Worm (Caenorhabditis elegans) whole organism, young adult: ENCODE data around the gene R05G6.10.

Experiments
- B0019.2 ChIP-seq: fragments of 200-800 bp; sonication (Bioruptor generic); conservative IDR thresholded peaks from 2 replicates; pipeline ENCODE4 v1.3.6; 2022; ENCODE audit warnings: missing genetic modification reagents, missing genetic modification characterization, missing compliant biosample characterization
- B0261.1 ChIP-seq: sonication (generic microtip); optimal IDR thresholded peaks from 2 replicates; lab custom pipeline; 2016; ENCODE audit warnings: mild to moderate bottlenecking, missing genetic modification characterization, moderate library complexity, missing compliant biosample characterization
- C06A6.2 ChIP-seq: fragments of 200-800 bp; sonication (Bioruptor generic); conservative IDR thresholded peaks from 2 replicates; pipeline ENCODE4 v1.3.6; 2022; ENCODE audit warnings: missing genetic modification characterization, missing compliant biosample characterization
- D2030.7 ChIP-seq: fragments of 200-800 bp; sonication (Bioruptor generic); IDR thresholded peaks from 2 replicates; pipeline ENCODE4 v1.3.6; 2022; ENCODE audit warnings: missing genetic modification reagents, missing genetic modification characterization, missing compliant biosample characterization
- F22D6.2 ChIP-seq: sonication (generic microtip); optimal IDR thresholded peaks from 2 replicates; lab custom pipeline; 2016; ENCODE audit warnings: mild to moderate bottlenecking, missing genetic modification characterization, missing compliant biosample characterization
- F55B11.4 ChIP-seq: sonication (generic microtip); optimal IDR thresholded peaks from 2 replicates; lab custom pipeline; 2016; ENCODE audit warnings: missing compliant biosample characterization, missing genetic modification characterization, borderline replicate concordance; ENCODE audit not compliant: insufficient read depth
- F57A8.1 ChIP-seq: fragments of 200-800 bp; sonication (Bioruptor generic); optimal IDR thresholded peaks from 2 replicates; lab custom pipeline; 2018; ENCODE audit warnings: mild to moderate bottlenecking, missing genetic modification characterization, moderate library complexity, missing compliant biosample characterization
- F57C9.4 ChIP-seq: sonication (generic microtip); optimal IDR thresholded peaks from 2 replicates; lab custom pipeline; 2017; ENCODE audit warnings: mild to moderate bottlenecking, missing genetic modification characterization, missing compliant biosample characterization
- K11D2.4 ChIP-seq: fragments of 200-800 bp; sonication (Bioruptor generic); IDR thresholded peaks from 2 replicates; pipeline ENCODE4 v1.3.6; 2022; ENCODE audit warnings: missing genetic modification reagents, missing genetic modification characterization, missing compliant biosample characterization
- Y56A3A.18 ChIP-seq: fragments of 200-800 bp; sonication (Bioruptor generic); IDR thresholded peaks from 2 replicates; pipeline ENCODE4 v1.3.6; 2022; ENCODE audit warnings: missing genetic modification reagents, missing genetic modification characterization, missing compliant biosample characterization
- Y67H2A.10 ChIP-seq: fragments of 200-800 bp; sonication (Bioruptor generic); conservative IDR thresholded peaks from 2 replicates; pipeline ENCODE4 v1.3.6; 2022; ENCODE audit warnings: missing genetic modification reagents, missing genetic modification characterization, missing compliant biosample characterization
- akir-1 ChIP-seq: fragments of 200-800 bp; sonication (Bioruptor generic); optimal IDR thresholded peaks from 2 replicates; lab custom pipeline; 2018; ENCODE audit warnings: mild to moderate bottlenecking, missing genetic modification characterization, moderate library complexity, missing compliant biosample characterization
- aptf-3 ChIP-seq: fragments of 200-800 bp; sonication (Bioruptor generic); IDR thresholded peaks from 2 replicates; pipeline ENCODE4 v1.3.6; 2022; ENCODE audit warnings: missing genetic modification characterization, missing compliant biosample characterization
- atf-7 ChIP-seq: sonication (generic microtip); optimal IDR thresholded peaks from 2 replicates; lab custom pipeline; 2017; ENCODE audit warnings: mild to moderate bottlenecking, missing genetic modification characterization, missing compliant biosample characterization
- attf-5 ChIP-seq: fragments of 200-800 bp; sonication (Bioruptor generic); optimal IDR thresholded peaks from 2 replicates; lab custom pipeline; 2018; ENCODE audit warnings: mild to moderate bottlenecking, missing genetic modification characterization, missing compliant biosample characterization
- attf-6 ChIP-seq: fragments of 200-800 bp; sonication (Bioruptor generic); IDR thresholded peaks from 2 replicates; pipeline ENCODE4 v1.3.6; 2022; ENCODE audit warnings: missing genetic modification reagents, missing genetic modification characterization, missing compliant biosample characterization
- ceh-91 ChIP-seq: fragments of 200-800 bp; sonication (Bioruptor generic); IDR thresholded peaks from 2 replicates; pipeline ENCODE4 v1.3.6; 2022; ENCODE audit warnings: missing genetic modification reagents, missing genetic modification characterization, missing compliant biosample characterization
- dpl-1 ChIP-seq: fragments of 150-350 bp; optimal IDR thresholded peaks from 2 replicates; lab custom pipeline; 2014; ENCODE audit warnings: missing biosample characterization, missing genetic modification reagents, missing genetic modification characterization
- efl-1 ChIP-seq: fragments of 150-350 bp; optimal IDR thresholded peaks from 2 replicates; lab custom pipeline; 2014; ENCODE audit warnings: missing biosample characterization, missing genetic modification reagents, missing genetic modification characterization
- egl-18 ChIP-seq: fragments of 200-800 bp; sonication (Bioruptor generic); IDR thresholded peaks from 2 replicates; pipeline ENCODE4 v1.3.6; 2022; ENCODE audit warnings: missing genetic modification reagents, missing genetic modification characterization, missing compliant biosample characterization
- egrh-3 ChIP-seq: fragments of 200-800 bp; sonication (Bioruptor generic); IDR thresholded peaks from 2 replicates; pipeline ENCODE4 v1.3.6; 2022; ENCODE audit warnings: missing genetic modification reagents, missing genetic modification characterization, missing compliant biosample characterization
- ets-4 ChIP-seq: fragments of 200-800 bp; sonication (Bioruptor generic); optimal IDR thresholded peaks from 2 replicates; lab custom pipeline; 2018; ENCODE audit warnings: mild to moderate bottlenecking, missing genetic modification characterization, missing compliant biosample characterization
- fkh-3 ChIP-seq: sonication (generic microtip); optimal IDR thresholded peaks from 2 replicates; lab custom pipeline; 2016; ENCODE audit warnings: mild to moderate bottlenecking, missing genetic modification characterization, missing compliant biosample characterization
- hmg-1.2 ChIP-seq: fragments of 200-800 bp; sonication (Bioruptor generic); IDR thresholded peaks from 2 replicates; pipeline ENCODE4 v1.3.6; 2022; ENCODE audit warnings: missing genetic modification reagents, missing genetic modification characterization, missing compliant biosample characterization
- hmg-20 ChIP-seq: fragments of 200-800 bp; sonication (Bioruptor generic); IDR thresholded peaks from 2 replicates; pipeline ENCODE4 v1.3.6; 2022; ENCODE audit warnings: missing genetic modification reagents, missing genetic modification characterization, missing compliant biosample characterization
- hsf-1 ChIP-seq: fragments of 200-800 bp; sonication (Bioruptor generic); IDR thresholded peaks from 2 replicates; pipeline ENCODE4 v1.3.6; 2022; ENCODE audit warnings: missing genetic modification reagents, missing genetic modification characterization, missing compliant biosample characterization
- lag-1 ChIP-seq: fragments of 200-800 bp; sonication (Bioruptor generic); IDR thresholded peaks from 2 replicates; pipeline ENCODE4 v1.3.6; 2022; ENCODE audit warnings: missing genetic modification reagents, missing genetic modification characterization, missing compliant biosample characterization
- lin-26 ChIP-seq: fragments of 200-800 bp; sonication (Bioruptor generic); IDR thresholded peaks from 2 replicates; pipeline ENCODE4 v1.3.6; 2022; ENCODE audit warnings: missing genetic modification reagents, missing genetic modification characterization, missing compliant biosample characterization
- lin-54 ChIP-seq: fragments of 200-800 bp; sonication (Bioruptor generic); optimal IDR thresholded peaks from 2 replicates; lab custom pipeline; 2018; ENCODE audit warnings: mild to moderate bottlenecking, missing genetic modification characterization, missing compliant biosample characterization
- lsy-27 ChIP-seq: sonication (generic microtip); optimal IDR thresholded peaks from 2 replicates; lab custom pipeline; 2017; ENCODE audit warnings: missing genetic modification characterization, mild to moderate bottlenecking, missing compliant biosample characterization, antibody characterized with exemption, missing genotype, borderline replicate concordance; ENCODE audit not compliant: insufficient read depth
- madf-6 ChIP-seq: fragments of 200-800 bp; sonication (Bioruptor generic); IDR thresholded peaks from 2 replicates; pipeline ENCODE4 v1.3.6; 2022; ENCODE audit warnings: missing genetic modification reagents, missing genetic modification characterization, missing compliant biosample characterization
- mcd-1 ChIP-seq: fragments of 200-800 bp; sonication (Bioruptor generic); IDR thresholded peaks from 2 replicates; pipeline ENCODE4 v1.3.6; 2022; ENCODE audit warnings: missing genetic modification reagents, missing genetic modification characterization, missing compliant biosample characterization
- mel-28 ChIP-seq: sonication (generic microtip); optimal IDR thresholded peaks from 2 replicates; lab custom pipeline; 2016; ENCODE audit warnings: borderline replicate concordance, mild to moderate bottlenecking, missing genetic modification characterization, missing compliant biosample characterization
- rcor-1 ChIP-seq: fragments of 200-800 bp; sonication (Bioruptor generic); IDR thresholded peaks from 2 replicates; pipeline ENCODE4 v1.3.6; 2022; ENCODE audit warnings: missing genetic modification reagents, missing genetic modification characterization, missing compliant biosample characterization
- snpc-1.1 ChIP-seq: sonication (generic microtip); optimal IDR thresholded peaks from 2 replicates; lab custom pipeline; 2017; ENCODE audit warnings: missing genetic modification characterization, mild to moderate bottlenecking, missing compliant biosample characterization, antibody characterized with exemption, moderate library complexity, missing genotype, missing genetic modification reagents; ENCODE audit not compliant: insufficient read depth
- sptf-2 ChIP-seq: fragments of 200-800 bp; sonication (Bioruptor generic); optimal IDR thresholded peaks from 2 replicates; lab custom pipeline; 2018; ENCODE audit warnings: mild to moderate bottlenecking, missing genetic modification characterization, missing compliant biosample characterization
- tbp1 ChIP-seq: fragments of 200-800 bp; sonication (Bioruptor generic); optimal IDR thresholded peaks from 2 replicates; lab custom pipeline; 2018; ENCODE audit warnings: mild to moderate bottlenecking, missing genetic modification characterization, missing compliant biosample characterization
- tlf-1 ChIP-seq: fragments of 200-800 bp; sonication (Bioruptor generic); optimal IDR thresholded peaks from 2 replicates; lab custom pipeline; 2018; ENCODE audit warnings: mild to moderate bottlenecking, missing genetic modification characterization, missing compliant biosample characterization
- unc-62 ChIP-seq: fragments of 150-350 bp; optimal IDR thresholded peaks from 2 replicates; lab custom pipeline; 2014; ENCODE audit warnings: missing biosample characterization, missing genetic modification reagents, missing genetic modification characterization
- zfh-2 ChIP-seq: fragments of 200-800 bp; sonication (Bioruptor generic); conservative IDR thresholded peaks from 2 replicates; pipeline ENCODE4 v1.3.6; 2022; ENCODE audit warnings: missing genetic modification reagents, missing genetic modification characterization, missing compliant biosample characterization
- ztf-18 ChIP-seq: sonication (generic microtip); optimal IDR thresholded peaks from 2 replicates; lab custom pipeline; 2016; ENCODE audit warnings: missing genotype, mild to moderate bottlenecking, missing genetic modification characterization, missing compliant biosample characterization
- ztf-25 ChIP-seq: fragments of 200-800 bp; sonication (Bioruptor generic); IDR thresholded peaks from 2 replicates; pipeline ENCODE4 v1.3.6; 2022; ENCODE audit warnings: missing genetic modification reagents, missing genetic modification characterization, missing compliant biosample characterization

The R05G6.10 gene

DNA sequence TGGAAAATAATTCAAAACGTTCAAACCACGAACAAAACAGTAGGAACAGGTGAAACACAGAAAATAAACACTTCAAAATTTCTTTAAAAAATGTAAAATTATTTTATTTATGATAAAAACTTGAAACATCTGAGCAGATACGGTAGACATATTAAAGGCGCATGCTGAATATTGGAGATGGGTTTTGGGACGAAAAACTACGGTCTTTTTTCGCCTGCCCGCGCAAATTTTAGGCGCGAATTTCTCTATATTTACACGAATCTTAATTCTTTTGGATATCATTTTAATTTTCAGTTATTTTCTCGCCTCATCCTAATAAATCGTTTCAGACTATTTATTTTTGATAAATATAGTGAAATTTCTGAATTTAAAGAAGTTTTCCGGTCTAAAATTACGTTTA, 64.6 kb downstream of the R05G6.10 start (continued):
- TF ChIP-seq F55B11.4 (tag; lab: Kevin White, UChicago) (no peak), egrh-3 (no peak), ztf-25 (GFP tag; lab: Robert Waterston, UW) (no peak), B0261.1 (tag; lab: Kevin White, UChicago) (no peak), akir-1 (GFP tag; lab: Kevin White, UChicago) (no peak), B0019.2 (GFP tag; lab: Robert Waterston, UW) (peak; percentile 88), atf-7 (tag; lab: Kevin White, UChicago) (no peak), snpc-1.1 (tag; lab: Kevin White, UChicago) (peak; percentile 72)

DNA sequence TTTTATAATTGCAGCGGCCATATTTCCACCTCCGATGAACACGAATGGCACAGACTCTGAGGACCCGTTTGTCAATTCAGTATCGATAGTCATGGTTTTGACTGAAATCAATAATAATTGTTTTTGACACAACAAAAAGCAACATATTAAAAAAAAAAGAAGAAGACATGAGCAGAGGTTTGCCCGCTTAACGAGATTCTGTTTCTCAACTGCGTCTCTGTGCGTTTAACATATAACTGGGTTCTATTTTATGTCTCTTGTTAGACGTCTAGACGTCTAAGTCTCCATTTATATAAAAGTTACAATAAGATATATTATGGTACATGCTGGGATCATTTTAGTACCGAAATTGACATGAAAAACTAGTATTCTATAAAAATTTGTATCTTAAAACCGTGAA, 65.1 kb downstream of the R05G6.10 start, which contains the start of gene pycr-4:
pycr-4 (minus strand) TSS at position 101 of the 400 bp plus-strand sequence.
- peak; percentile 36; the same call in 1 of the 2 replicates for TF ChIP-seq hmg-1.2 (GFP tag; lab: Robert Waterston, UW)
- no peak for TF ChIP-seq hmg-20 (GFP tag; lab: Robert Waterston, UW)
- no peak for TF ChIP-seq Y56A3A.18 (GFP tag; lab: Robert Waterston, UW)

DNA sequence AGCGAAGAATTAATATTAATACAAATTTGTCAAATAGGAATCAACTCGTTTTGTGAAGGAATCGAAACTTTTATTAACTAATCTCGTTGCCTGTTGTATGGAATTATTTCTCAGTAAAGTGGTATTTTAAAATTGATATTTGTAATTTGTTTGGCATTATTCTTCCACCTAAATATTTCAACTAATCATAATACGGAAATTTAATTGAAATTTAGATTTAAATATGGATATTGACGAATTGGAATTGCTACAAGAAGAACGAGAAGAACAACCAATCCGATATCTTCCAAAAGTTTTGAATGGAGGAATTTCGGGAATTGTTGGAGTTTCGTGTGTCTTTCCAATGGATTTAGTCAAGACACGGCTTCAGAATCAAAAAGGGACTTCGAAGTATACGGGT, 67.5 kb downstream of the R05G6.10 start, which contains the start of gene slc-25A18.2:
slc-25A18.2 (plus strand) TSS at position 216 of the 400 bp plus-strand sequence.
- TF ChIP-seq lag-1 (GFP tag; lab: Robert Waterston, UW) (no peak), F57A8.1 (GFP tag; lab: Kevin White, UChicago) (no peak), lsy-27 (tag; lab: Kevin White, UChicago) (no peak)
- TF ChIP-seq, all 124 proteins: peak for 0

DNA sequence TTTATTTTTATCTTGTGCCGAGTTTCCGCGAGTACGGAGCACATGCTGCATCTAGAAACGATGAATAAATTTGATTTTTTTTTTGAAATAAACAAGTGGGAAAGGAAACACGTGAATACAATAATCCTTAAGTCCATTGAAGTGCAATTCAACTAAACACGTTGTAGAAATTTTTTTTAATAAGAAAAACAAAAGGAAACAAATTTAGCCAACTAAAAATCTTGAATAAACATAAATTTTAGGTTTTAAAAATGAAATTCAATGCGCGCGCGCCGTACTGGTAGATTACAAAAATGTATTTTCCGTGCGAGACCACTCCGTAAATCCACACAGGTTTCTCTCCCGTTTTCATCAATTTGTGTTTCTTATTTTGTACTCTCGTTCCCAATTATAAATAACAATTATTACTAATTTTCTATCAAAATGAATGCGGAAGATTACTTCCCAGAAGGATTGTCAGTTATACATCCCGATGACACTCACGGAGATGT, 69.1 kb downstream of the R05G6.10 start, which contains the start of the genes plk-3 and F55G1.6:
plk-3 (minus strand) TSS at position 51 of the 491 bp plus-strand sequence.
F55G1.6 (plus strand) TSS at position 359 of the 491 bp plus-strand sequence.
- no peak for TF ChIP-seq akir-1 (GFP tag; lab: Kevin White, UChicago)
- TF ChIP-seq F57C9.4, result no peak
- TF ChIP-seq attf-5 (GFP tag; lab: Kevin White, UChicago), result no peak
- no peak for TF ChIP-seq C06A6.2
- TF ChIP-seq efl-1 (GFP tag; lab: Kevin White, UChicago), result peak; percentile 94
- TF ChIP-seq egrh-3, result no peak
- no peak for TF ChIP-seq ztf-18 (tag; lab: Kevin White, UChicago)
- TF ChIP-seq B0019.2 (GFP tag; lab: Robert Waterston, UW), result peak; percentile 52; the same call in 1 of the 2 replicates
- peak; percentile 24; the same call in 1 of the 2 replicates for TF ChIP-seq rcor-1 (GFP tag; lab: Robert Waterston, UW)
- TF ChIP-seq unc-62, result no peak
- TF ChIP-seq zfh-2, result no peak
- TF ChIP-seq dpl-1, result peak; percentile 35
- TF ChIP-seq tlf-1 (GFP tag; lab: Kevin White, UChicago), result no peak
- no peak for TF ChIP-seq aptf-3 (GFP tag; lab: Robert Waterston, UW)
- no peak for TF ChIP-seq mel-28
- no peak for TF ChIP-seq fkh-3 (tag; lab: Kevin White, UChicago)
- no peak for TF ChIP-seq sptf-2
- TF ChIP-seq D2030.7 (GFP tag; lab: Robert Waterston, UW), result peak; percentile 57
- TF ChIP-seq ceh-91, result peak; percentile 73
- no peak for TF ChIP-seq Y67H2A.10 (GFP tag; lab: Robert Waterston, UW)
- no peak for TF ChIP-seq ets-4
- no peak for TF ChIP-seq K11D2.4 (GFP tag; lab: Robert Waterston, UW)
- TF ChIP-seq egl-18 (GFP tag; lab: Robert Waterston, UW), result no peak
- no peak for TF ChIP-seq snpc-1.1 (tag; lab: Kevin White, UChicago)
- TF ChIP-seq attf-6 (GFP tag; lab: Robert Waterston, UW), result no peak
- TF ChIP-seq Y56A3A.18 (GFP tag; lab: Robert Waterston, UW), result no peak
- no peak for TF ChIP-seq mcd-1 (GFP tag; lab: Robert Waterston, UW)
- peak; percentile 10 for TF ChIP-seq tbp1 (GFP tag; lab: Kevin White, UChicago)
- TF ChIP-seq lin-26 (GFP tag; lab: Robert Waterston, UW), result no peak
- peak; percentile 91 for TF ChIP-seq madf-6 (GFP tag; lab: Robert Waterston, UW)
- no peak for TF ChIP-seq lin-54
- no peak for TF ChIP-seq F22D6.2
- TF ChIP-seq hsf-1 (GFP tag; lab: Robert Waterston, UW), result no peak
